Fruit fly (Drosophila melanogaster) whole organism, wandering third instar larva: ENCODE data around the gene HisCl1.

Experiments used
- Abd-B ChIP-seq: fragments of >200 bp; optimal IDR thresholded peaks from 2 replicates; lab custom pipeline; 2017; ENCODE audit warnings: missing biosample characterization, missing genetic modification characterization
- CG32264 ChIP-seq: fragments of 200-800 bp; sonication (Bioruptor generic); optimal IDR thresholded peaks from 2 replicates; lab custom pipeline; 2016; ENCODE audit warnings: missing biosample characterization, missing genetic modification characterization
- Dif ChIP-seq: fragments of 200-275, 200-300 bp; sonication (Bioruptor generic); optimal IDR thresholded peaks from 2 replicates; lab custom pipeline; 2018; ENCODE audit warnings: missing biosample characterization, missing genetic modification characterization; ENCODE audit not compliant: partially characterized antibody
- HLH106 ChIP-seq: fragments of 200-800 bp; optimal IDR thresholded peaks from 3 replicates; lab custom pipeline; 2019; ENCODE audit warnings: missing biosample characterization, mild to moderate bottlenecking, missing genetic modification characterization, moderate library complexity
- Hnf4 ChIP-seq: fragments of 200-800 bp; sonication (Bioruptor generic); optimal IDR thresholded peaks from 2 replicates; lab custom pipeline; 2016; ENCODE audit warnings: missing biosample characterization, mild to moderate bottlenecking, missing genetic modification characterization
- Hr78 ChIP-seq: fragments of >200 bp; optimal IDR thresholded peaks from 2 replicates; lab custom pipeline; 2017; ENCODE audit warnings: missing biosample characterization, missing genetic modification characterization
- Hr83 ChIP-seq: fragments of 200-300 bp; sonication (Bioruptor generic); optimal IDR thresholded peaks from 2 replicates; lab custom pipeline; 2016; ENCODE audit warnings: missing biosample characterization, mild to moderate bottlenecking, missing genetic modification characterization, moderate library complexity; ENCODE audit not compliant: poor library complexity, severe bottlenecking
- Jra ChIP-seq: sonication (Bioruptor generic); optimal IDR thresholded peaks from 2 replicates; lab custom pipeline; 2016; ENCODE audit warnings: missing biosample characterization, missing genetic modification characterization
- Mio ChIP-seq: sonication (Bioruptor generic); optimal IDR thresholded peaks from 2 replicates; lab custom pipeline; 2016; ENCODE audit warnings: missing biosample characterization, missing genetic modification characterization
- Myc ChIP-seq: fragments of >200 bp; optimal IDR thresholded peaks from 2 replicates; lab custom pipeline; 2017
- N ChIP-seq: fragments of >200 bp; optimal IDR thresholded peaks from 2 replicates; lab custom pipeline; 2018; ENCODE audit warnings: missing biosample characterization, missing external identifiers, missing genetic modification characterization
- OdsH ChIP-seq: fragments of 200-800 bp; sonication (Bioruptor generic); optimal IDR thresholded peaks from 2 replicates; lab custom pipeline; 2016; ENCODE audit warnings: missing biosample characterization, mild to moderate bottlenecking, missing genetic modification characterization
- Vsx2 ChIP-seq: fragments of 200-300, 225-300 bp; sonication (Bioruptor generic); optimal IDR thresholded peaks from 2 replicates; lab custom pipeline; 2018; ENCODE audit warnings: missing biosample characterization, missing genetic modification characterization; ENCODE audit not compliant: partially characterized antibody
- br ChIP-seq: fragments of 200-800 bp; sonication (Bioruptor generic); optimal IDR thresholded peaks from 2 replicates; lab custom pipeline; 2016; ENCODE audit warnings: missing biosample characterization, missing genetic modification characterization
- brk ChIP-seq: fragments of 200-800 bp; sonication (Bioruptor generic); optimal IDR thresholded peaks from 2 replicates; lab custom pipeline; 2016; ENCODE audit warnings: missing biosample characterization, mild to moderate bottlenecking, missing genetic modification characterization
- dmrt93B ChIP-seq: fragments of 200-800 bp; sonication (Bioruptor generic); optimal IDR thresholded peaks from 2 replicates; lab custom pipeline; 2018; ENCODE audit warnings: missing biosample characterization, mild to moderate bottlenecking, missing genetic modification characterization
- dsf ChIP-seq: sonication (Bioruptor generic); optimal IDR thresholded peaks from 2 replicates; lab custom pipeline; 2016; ENCODE audit warnings: missing biosample characterization, missing genetic modification characterization, borderline replicate concordance
- ey ChIP-seq: fragments of 200-800 bp; sonication (Bioruptor generic); optimal IDR thresholded peaks from 2 replicates; lab custom pipeline; 2016; ENCODE audit warnings: missing biosample characterization, missing genetic modification characterization
- foxo ChIP-seq, 2 experiments: fragments of 200-800 bp; sonication (Bioruptor generic); optimal IDR thresholded peaks; 2 replicates in 1 of 2; 3 replicates in 1 of 2; lab custom pipeline; 2016 to 2017; ENCODE audit warnings: missing biosample characterization in 2 of 2, missing genetic modification characterization in 2 of 2
- fru ChIP-seq: fragments of 200-800 bp; sonication (Bioruptor generic); optimal IDR thresholded peaks from 3 replicates; lab custom pipeline; 2016; ENCODE audit warnings: missing biosample characterization, mild to moderate bottlenecking, missing genetic modification characterization
- h ChIP-seq: fragments of 200-800 bp; sonication (Bioruptor generic); optimal IDR thresholded peaks from 3 replicates; lab custom pipeline; 2016; ENCODE audit warnings: missing biosample characterization, mild to moderate bottlenecking, missing genetic modification characterization
- jim ChIP-seq: fragments of 175-275, 200-325 bp; sonication (Bioruptor generic); optimal IDR thresholded peaks from 2 replicates; lab custom pipeline; 2016; ENCODE audit warnings: missing biosample characterization, mild to moderate bottlenecking, missing genetic modification characterization
- pan ChIP-seq: fragments of >200 bp; optimal IDR thresholded peaks from 2 replicates; lab custom pipeline; 2017
- psq ChIP-seq: fragments of 200-800 bp; sonication (Bioruptor generic); optimal IDR thresholded peaks from 3 replicates; lab custom pipeline; 2017; ENCODE audit warnings: missing biosample characterization, mild to moderate bottlenecking, missing genetic modification characterization, moderate library complexity
- rgr ChIP-seq: fragments of 200-800 bp; sonication (Bioruptor generic); optimal IDR thresholded peaks from 3 replicates; lab custom pipeline; 2016; ENCODE audit warnings: missing biosample characterization, mild to moderate bottlenecking, missing genetic modification characterization
- sage ChIP-seq: fragments of 200-800 bp; sonication (Bioruptor generic); optimal IDR thresholded peaks from 2 replicates; lab custom pipeline; 2016; ENCODE audit warnings: missing biosample characterization, mild to moderate bottlenecking, missing genetic modification characterization
- sv ChIP-seq: fragments of 200-800 bp; sonication (Bioruptor generic); optimal IDR thresholded peaks from 3 replicates; lab custom pipeline; 2016; ENCODE audit warnings: missing biosample characterization, missing genetic modification characterization
- tai ChIP-seq: sonication (Bioruptor generic); optimal IDR thresholded peaks from 2 replicates; lab custom pipeline; 2016; ENCODE audit warnings: missing biosample characterization, missing genetic modification characterization
- usp ChIP-seq: fragments of >200 bp; optimal IDR thresholded peaks from 2 replicates; lab custom pipeline; 2017; ENCODE audit warnings: missing biosample characterization, missing genetic modification characterization
- woc ChIP-seq: sonication (Bioruptor generic); optimal IDR thresholded peaks from 2 replicates; lab custom pipeline; 2016; ENCODE audit warnings: missing biosample characterization, mild to moderate bottlenecking, missing genetic modification characterization

The HisCl1 gene

dm6 chr3R:11819640-11819979, 32.6 kb downstream of the HisCl1 start:
- TF ChIP-seq sage (GFP tag; lab: Kevin White, UChicago), result no peak
- TF ChIP-seq jim (GFP tag; lab: Kevin White, UChicago), result no peak
- no peak for TF ChIP-seq Myc (lab: Kevin White, UChicago)
- no peak for TF ChIP-seq sv
- no peak for TF ChIP-seq tai (GFP tag; lab: Kevin White, UChicago)
- no peak for TF ChIP-seq dsf (GFP tag; lab: Kevin White, UChicago)
- no peak for TF ChIP-seq woc (GFP tag; lab: Kevin White, UChicago)
- no peak for TF ChIP-seq Vsx2
- no peak for TF ChIP-seq usp (GFP tag; lab: Kevin White, UChicago)
- TF ChIP-seq foxo (GFP tag; optimal IDR thresholded peaks at IDR 0.05; lab: Kevin White, UChicago), result no peak

- TF ChIP-seq pan (lab: Kevin White, UChicago), result no peak
- TF ChIP-seq foxo (GFP tag; optimal IDR thresholded peaks at IDR 0.05; lab: Kevin White, UChicago), result no peak
- TF ChIP-seq jim (GFP tag; lab: Kevin White, UChicago), result no peak
- no peak for TF ChIP-seq woc (GFP tag; lab: Kevin White, UChicago)
- no peak for TF ChIP-seq Jra (GFP tag; lab: Kevin White, UChicago)
- no peak for TF ChIP-seq Mio (GFP tag; lab: Kevin White, UChicago)
- TF ChIP-seq usp (GFP tag; lab: Kevin White, UChicago), result no peak
- TF ChIP-seq br (GFP tag; lab: Kevin White, UChicago), result no peak
- TF ChIP-seq rgr (GFP tag; lab: Kevin White, UChicago), result no peak
- no peak for TF ChIP-seq h
- no peak for TF ChIP-seq OdsH (GFP tag; lab: Kevin White, UChicago)
- no peak for TF ChIP-seq Hr83
- TF ChIP-seq brk (GFP tag; lab: Kevin White, UChicago), result no peak
- no peak for TF ChIP-seq dsf (GFP tag; lab: Kevin White, UChicago)
Measured at dm6 chr3R:11820148-11820547, 33.2 kb downstream of the HisCl1 start.

dm6 chr3R:11821800-11822199, 34.8 kb downstream of the HisCl1 start:
- TF ChIP-seq psq (GFP tag; lab: Kevin White, UChicago) (no peak), pan (lab: Kevin White, UChicago) (no peak), br (GFP tag; lab: Kevin White, UChicago) (no peak)

- no peak for TF ChIP-seq h
- TF ChIP-seq Abd-B (GFP tag; lab: Kevin White, UChicago), result no peak
- no peak for TF ChIP-seq N
Measured at dm6 chr3R:11822266-11822665, 35.3 kb downstream of the HisCl1 start, which contains the start of gene Kyat. Gene Kyat (minus strand): TSS chr3R:11822493.

dm6 chr3R:11830757-11831586, 44.0 kb downstream of the HisCl1 start:
- TF ChIP-seq ey (GFP tag; lab: Kevin White, UChicago), result no peak
- no peak for TF ChIP-seq tai (GFP tag; lab: Kevin White, UChicago)
- no peak for TF ChIP-seq usp (GFP tag; lab: Kevin White, UChicago)
- TF ChIP-seq h, result no peak
- no peak for TF ChIP-seq br (GFP tag; lab: Kevin White, UChicago)
- TF ChIP-seq CG32264 (GFP tag; lab: Kevin White, UChicago), result no peak
- TF ChIP-seq rgr (GFP tag; lab: Kevin White, UChicago), result no peak
- TF ChIP-seq N, result no peak
- no peak for TF ChIP-seq Hnf4 (GFP tag; lab: Kevin White, UChicago)
- no peak for TF ChIP-seq Jra (GFP tag; lab: Kevin White, UChicago)
- no peak for TF ChIP-seq dsf (GFP tag; lab: Kevin White, UChicago)

- TF ChIP-seq OdsH (GFP tag; lab: Kevin White, UChicago) (no peak), br (GFP tag; lab: Kevin White, UChicago) (no peak), Jra (GFP tag; lab: Kevin White, UChicago) (no peak), HLH106 (no peak), Dif (GFP tag; lab: Kevin White, UChicago) (no peak), h (no peak), usp (GFP tag; lab: Kevin White, UChicago) (no peak), Vsx2 (no peak), CG32264 (GFP tag; lab: Kevin White, UChicago) (no peak), rgr (GFP tag; lab: Kevin White, UChicago) (no peak), ey (GFP tag; lab: Kevin White, UChicago) (no peak), tai (GFP tag; lab: Kevin White, UChicago) (no peak), fru (GFP tag; lab: Kevin White, UChicago) (no peak), sv (no peak), dmrt93B (GFP tag; lab: Kevin White, UChicago) (no peak), jim (GFP tag; lab: Kevin White, UChicago) (no peak), Hr78 (GFP tag; lab: Kevin White, UChicago) (no peak)
Measured at dm6 chr3R:11833406-11833805, 46.4 kb downstream of the HisCl1 start.
